Worm (Caenorhabditis elegans) whole organism, mixed stage, embryonic: ENCODE data around the gene C14C11.2.

ENCODE experiments used
- M03D4.4 ChIP-seq: sonication (generic microtip); optimal IDR thresholded peaks from 2 replicates; lab custom pipeline; 2017; ENCODE audit warnings: mild to moderate bottlenecking, missing genetic modification characterization, missing compliant biosample characterization
- bed-3 ChIP-seq: fragments of 200-800 bp; sonication (Bioruptor generic); optimal IDR thresholded peaks from 3 replicates; lab custom pipeline; 2018; ENCODE audit warnings: mild to moderate bottlenecking, missing genetic modification characterization, moderate library complexity, missing compliant biosample characterization
- blmp-1 ChIP-seq: fragments of 150-350 bp; optimal IDR thresholded peaks from 2 replicates; lab custom pipeline; 2014; ENCODE audit warnings: missing biosample characterization, missing genetic modification characterization
- ceh-39 ChIP-seq: fragments of 150-350 bp; optimal IDR thresholded peaks from 2 replicates; lab custom pipeline; 2014; ENCODE audit warnings: missing biosample characterization, missing genetic modification characterization
- ceh-43 ChIP-seq: fragments of 200-800 bp; sonication (Bioruptor generic); optimal IDR thresholded peaks from 2 replicates; lab custom pipeline; 2018; ENCODE audit warnings: mild to moderate bottlenecking, missing genetic modification characterization, moderate library complexity, missing compliant biosample characterization
- ceh-83 ChIP-seq: fragments of 200-800 bp; sonication (Bioruptor generic); optimal IDR thresholded peaks from 2 replicates; lab custom pipeline; 2018; ENCODE audit warnings: mild to moderate bottlenecking, missing genetic modification characterization, missing compliant biosample characterization
- ces-1 ChIP-seq: fragments of 150-350 bp; optimal IDR thresholded peaks from 2 replicates; lab custom pipeline; 2014; ENCODE audit warnings: missing biosample characterization, missing genetic modification reagents, missing genetic modification characterization
- cnd-1 ChIP-seq: fragments of 200-800 bp; sonication (Bioruptor generic); optimal IDR thresholded peaks from 2 replicates; lab custom pipeline; 2018; ENCODE audit warnings: mild to moderate bottlenecking, missing genetic modification characterization, missing compliant biosample characterization
- drap-1 ChIP-seq: fragments of 200-800 bp; sonication (Bioruptor generic); optimal IDR thresholded peaks from 3 replicates; lab custom pipeline; 2018; ENCODE audit warnings: mild to moderate bottlenecking, missing genetic modification characterization, missing compliant biosample characterization
- elt-1 ChIP-seq: sonication (generic microtip); optimal IDR thresholded peaks from 2 replicates; lab custom pipeline; 2017; ENCODE audit warnings: missing genetic modification characterization, mild to moderate bottlenecking, missing compliant biosample characterization, antibody characterized with exemption, moderate library complexity, borderline replicate concordance; ENCODE audit not compliant: insufficient read depth
- elt-3 ChIP-seq: fragments of 150-350 bp; optimal IDR thresholded peaks from 2 replicates; lab custom pipeline; 2014; ENCODE audit warnings: missing biosample characterization, missing genetic modification characterization
- flh-1 ChIP-seq: fragments of 200-800 bp; sonication (Bioruptor generic); optimal IDR thresholded peaks from 2 replicates; lab custom pipeline; 2018; ENCODE audit warnings: mild to moderate bottlenecking, missing genetic modification characterization, moderate library complexity, missing compliant biosample characterization
- ham-2 ChIP-seq: fragments of 200-800 bp; sonication (Bioruptor generic); optimal IDR thresholded peaks from 2 replicates; lab custom pipeline; 2018; ENCODE audit warnings: mild to moderate bottlenecking, missing genetic modification characterization, missing compliant biosample characterization
- hlh-1 ChIP-seq: fragments of 150-350 bp; optimal IDR thresholded peaks from 2 replicates; lab custom pipeline; 2014; ENCODE audit warnings: missing biosample characterization, missing genetic modification reagents, missing genetic modification characterization
- lin-13 ChIP-seq: fragments of 150-350 bp; optimal IDR thresholded peaks from 2 replicates; lab custom pipeline; 2014; ENCODE audit warnings: missing biosample characterization, missing genetic modification characterization
- lin-32 ChIP-seq: fragments of 200-800 bp; sonication (Bioruptor generic); optimal IDR thresholded peaks from 2 replicates; lab custom pipeline; 2018; ENCODE audit warnings: mild to moderate bottlenecking, missing genetic modification characterization, missing compliant biosample characterization
- lsy-2 ChIP-seq: fragments of 150-350 bp; optimal IDR thresholded peaks from 2 replicates; lab custom pipeline; 2014; ENCODE audit warnings: missing biosample characterization, missing genetic modification characterization
- mab-5 ChIP-seq: fragments of 150-350 bp; optimal IDR thresholded peaks from 2 replicates; lab custom pipeline; 2014; ENCODE audit warnings: missing biosample characterization, missing genetic modification characterization
- mep-1 ChIP-seq: fragments of 150-350 bp; optimal IDR thresholded peaks from 2 replicates; lab custom pipeline; 2017; ENCODE audit warnings: missing biosample characterization, missing genetic modification reagents, missing genetic modification characterization, inconsistent platforms
- mls-2 ChIP-seq: sonication (generic microtip); optimal IDR thresholded peaks from 2 replicates; lab custom pipeline; 2016; ENCODE audit warnings: mild to moderate bottlenecking, missing genetic modification characterization, moderate library complexity, missing compliant biosample characterization
- nhr-12 ChIP-seq: fragments of 150-350 bp; optimal IDR thresholded peaks from 2 replicates; lab custom pipeline; 2014; ENCODE audit warnings: missing biosample characterization, missing genetic modification characterization
- nhr-2 ChIP-seq: fragments of 150-350 bp; optimal IDR thresholded peaks from 2 replicates; lab custom pipeline; 2014; ENCODE audit warnings: missing biosample characterization, missing genetic modification characterization
- nhr-237 ChIP-seq: fragments of 150-350 bp; optimal IDR thresholded peaks from 2 replicates; lab custom pipeline; 2014; ENCODE audit warnings: missing biosample characterization, missing genetic modification characterization
- nhr-28 ChIP-seq: fragments of 150-350 bp; optimal IDR thresholded peaks from 2 replicates; lab custom pipeline; 2014; ENCODE audit warnings: missing biosample characterization, missing genetic modification characterization
- nhr-76 ChIP-seq: sonication (generic microtip); optimal IDR thresholded peaks from 2 replicates; lab custom pipeline; 2017; ENCODE audit warnings: missing biosample characterization, missing genetic modification characterization
- pha-4 ChIP-seq: fragments of 150-350 bp; optimal IDR thresholded peaks from 2 replicates; lab custom pipeline; 2018; ENCODE audit warnings: missing biosample characterization, missing genetic modification reagents, missing genetic modification characterization
- sem-2 ChIP-seq: fragments of 200-800 bp; sonication (Bioruptor generic); optimal IDR thresholded peaks from 2 replicates; lab custom pipeline; 2018; ENCODE audit warnings: mild to moderate bottlenecking, missing genetic modification characterization, missing compliant biosample characterization
- snpc-4 ChIP-seq: fragments of 150-350 bp; optimal IDR thresholded peaks from 2 replicates; lab custom pipeline; 2014; ENCODE audit warnings: missing biosample characterization, missing genetic modification characterization
- sptf-1 ChIP-seq: sonication (generic microtip); optimal IDR thresholded peaks from 2 replicates; lab custom pipeline; 2017; ENCODE audit warnings: mild to moderate bottlenecking, missing genetic modification characterization, moderate library complexity, missing compliant biosample characterization
- tbx-8 ChIP-seq: fragments of 200-800 bp; sonication (Bioruptor generic); optimal IDR thresholded peaks from 2 replicates; lab custom pipeline; 2018; ENCODE audit warnings: mild to moderate bottlenecking, missing genetic modification characterization, moderate library complexity, missing compliant biosample characterization
- unc-120 ChIP-seq: sonication (generic microtip); optimal IDR thresholded peaks from 2 replicates; lab custom pipeline; 2017; ENCODE audit warnings: missing genetic modification characterization, missing compliant biosample characterization; ENCODE audit not compliant: poor library complexity, severe bottlenecking
- unc-39 ChIP-seq: fragments of 150-350 bp; optimal IDR thresholded peaks from 2 replicates; lab custom pipeline; 2014; ENCODE audit warnings: missing biosample characterization, missing genetic modification characterization
- unc-62 ChIP-seq: fragments of 150-350 bp; optimal IDR thresholded peaks from 2 replicates; lab custom pipeline; 2014; ENCODE audit warnings: missing biosample characterization, missing genetic modification reagents, missing genetic modification characterization
- zip-8 ChIP-seq: fragments of 150-350 bp; optimal IDR thresholded peaks from 2 replicates; lab custom pipeline; 2014; ENCODE audit warnings: missing biosample characterization, missing genetic modification characterization
- ztf-11 ChIP-seq: fragments of 150-350 bp; optimal IDR thresholded peaks from 2 replicates; lab custom pipeline; 2014; ENCODE audit warnings: missing biosample characterization, missing genetic modification characterization

Gene C14C11.2

DNA sequence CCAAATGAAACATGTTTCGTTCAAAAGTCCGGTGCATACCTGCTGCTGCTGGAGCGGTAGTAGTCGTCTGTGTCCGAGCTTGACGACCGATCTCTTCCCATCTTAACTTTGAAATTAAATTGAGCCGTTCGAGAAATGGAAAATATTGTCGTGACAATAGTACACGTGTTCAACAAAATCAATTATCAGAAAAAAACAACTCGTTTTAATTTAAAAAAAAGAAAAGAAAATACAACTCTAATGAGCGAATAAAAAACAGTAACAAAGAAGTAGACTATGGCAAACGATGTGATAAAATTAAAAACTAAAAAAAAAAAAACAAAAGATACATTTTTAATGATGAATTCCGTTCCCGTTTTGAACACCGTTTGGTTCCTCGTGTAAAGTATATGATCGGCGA is 21.6 kb downstream of the C14C11.2 start, which contains the start of gene prp-39:
prp-39 (minus strand) TSS at position 101 of the 400 bp plus-strand sequence.
- no peak for TF ChIP-seq pha-4 (tag; lab: Kevin White, UChicago)
- no peak for TF ChIP-seq ces-1 (GFP tag; lab: Kevin White, UChicago)
- no peak for TF ChIP-seq lin-32 (GFP tag; lab: Kevin White, UChicago)
- no peak for TF ChIP-seq nhr-28 (tag; lab: Kevin White, UChicago)
- TF ChIP-seq mls-2 (tag; lab: Kevin White, UChicago), result no peak
- TF ChIP-seq bed-3 (GFP tag; lab: Kevin White, UChicago), result no peak

DNA sequence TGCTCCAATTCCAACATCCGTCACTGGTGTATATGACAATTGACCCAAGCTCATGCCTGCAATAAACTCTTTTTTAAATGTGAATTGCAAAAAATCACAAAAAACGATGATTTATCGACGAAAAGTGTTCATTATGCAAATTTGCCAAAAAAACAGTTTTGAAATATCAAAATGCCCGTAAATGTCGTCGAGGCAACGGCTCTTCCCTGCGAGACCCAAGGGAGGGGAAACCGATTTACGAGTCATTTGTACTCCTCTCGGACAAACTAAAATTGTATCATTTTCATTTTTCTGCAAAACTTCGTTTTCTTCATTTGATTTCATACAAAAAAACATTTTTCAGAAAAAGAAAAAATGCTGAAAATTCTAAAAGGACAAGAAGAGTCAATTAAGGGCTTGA is 23.6 kb downstream of the C14C11.2 start, which contains the start of the genes hmgs-1 and F25B4.4:
hmgs-1 (minus strand) TSS at position 56 of the 400 bp plus-strand sequence.
F25B4.4 (plus strand) TSS at position 340 of the 400 bp plus-strand sequence.
- TF ChIP-seq unc-120 (tag; lab: Kevin White, UChicago) (peak; percentile 98), ztf-11 (no peak), nhr-28 (tag; lab: Kevin White, UChicago) (no peak), flh-1 (GFP tag; lab: Kevin White, UChicago) (no peak), zip-8 (tag; lab: Kevin White, UChicago) (no peak), nhr-2 (tag; lab: Kevin White, UChicago) (peak; percentile 47), unc-39 (no peak), pha-4 (tag; lab: Kevin White, UChicago) (peak; percentile 71), hlh-1 (tag; lab: Kevin White, UChicago) (peak; percentile 26), drap-1 (GFP tag; lab: Kevin White, UChicago) (peak; percentile 32), sem-2 (GFP tag; lab: Kevin White, UChicago) (no peak), mep-1 (tag; lab: Kevin White, UChicago) (peak; percentile 95), nhr-12 (tag; lab: Kevin White, UChicago) (no peak), ceh-39 (tag; lab: Kevin White, UChicago) (peak; percentile 45), ces-1 (GFP tag; lab: Kevin White, UChicago) (peak; percentile 85), lin-32 (GFP tag; lab: Kevin White, UChicago) (no peak), nhr-237 (tag; lab: Kevin White, UChicago) (peak; percentile 91), nhr-76 (tag; lab: Kevin White, UChicago) (no peak), cnd-1 (tag; lab: Kevin White, UChicago) (no peak), unc-62 (peak; percentile 27), elt-3 (tag; lab: Kevin White, UChicago) (no peak), ceh-83 (GFP tag; lab: Kevin White, UChicago) (no peak), ceh-43 (GFP tag; lab: Kevin White, UChicago) (no peak), elt-1 (tag; lab: Kevin White, UChicago) (no peak), mls-2 (tag; lab: Kevin White, UChicago) (peak; percentile 31), ham-2 (GFP tag; lab: Kevin White, UChicago) (no peak), tbx-8 (GFP tag; lab: Kevin White, UChicago) (no peak), M03D4.4 (tag; lab: Kevin White, UChicago) (no peak), snpc-4 (tag; lab: Kevin White, UChicago) (no peak), blmp-1 (tag; lab: Kevin White, UChicago) (no peak), mab-5 (peak; percentile 15), sptf-1 (tag; lab: Kevin White, UChicago) (peak; percentile 42), lsy-2 (peak; percentile 83), bed-3 (GFP tag; lab: Kevin White, UChicago) (no peak), lin-13 (peak; percentile 87)

DNA sequence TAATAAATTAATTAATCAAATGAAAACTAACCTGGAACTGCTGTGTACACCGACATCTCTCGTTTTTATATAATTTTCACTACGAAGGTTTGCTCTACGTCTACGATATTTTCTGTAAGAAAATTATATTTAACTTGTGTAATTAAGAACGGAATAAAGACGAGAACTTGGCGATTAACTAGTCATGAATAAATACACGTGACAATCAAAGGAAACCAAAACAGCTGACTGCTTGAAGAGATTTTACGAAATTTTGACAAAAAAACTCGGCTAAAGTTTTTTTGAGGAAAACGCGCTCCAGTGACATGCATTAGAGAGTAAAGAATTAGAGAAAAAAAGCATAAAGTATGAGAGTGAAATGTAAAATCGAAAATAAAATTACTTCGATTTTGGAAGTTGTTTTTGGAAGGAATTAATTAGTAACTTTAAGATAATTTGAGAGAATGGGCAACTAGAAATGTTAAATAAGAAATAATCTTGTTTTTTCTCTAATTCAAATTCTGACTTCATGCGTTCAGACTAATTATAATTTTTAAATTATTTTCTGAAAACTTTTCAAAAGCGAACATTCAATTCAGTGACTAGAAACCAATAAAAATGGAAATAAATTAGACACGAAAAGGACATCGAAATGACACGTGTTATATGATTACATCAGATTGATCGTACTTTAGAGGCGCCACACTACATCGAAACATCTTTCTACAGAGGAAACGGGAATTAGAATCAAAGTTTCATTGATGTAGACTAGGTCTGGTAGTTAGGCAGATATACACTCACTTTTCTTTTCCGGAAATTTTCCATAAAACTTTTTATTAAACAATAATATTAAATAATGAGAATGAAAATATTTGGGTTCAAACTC is 26.4 kb downstream of the C14C11.2 start, which contains the start of gene F25B4.7:
F25B4.7 (minus strand) TSS at position 112 of the 865 bp plus-strand sequence.
- TF ChIP-seq ztf-11, result no peak
- no peak for TF ChIP-seq snpc-4 (tag; lab: Kevin White, UChicago)
- peak; percentile 52 for TF ChIP-seq ces-1 (GFP tag; lab: Kevin White, UChicago)
- TF ChIP-seq, all 35 proteins: peak for 1
